Worm (Caenorhabditis elegans) whole organism, early embryonic: ENCODE data around the gene kin-36.

Experiments
- B0310.2 ChIP-seq: sonication (generic microtip); optimal IDR thresholded peaks from 2 replicates; lab custom pipeline; 2016; ENCODE audit warnings: mild to moderate bottlenecking, missing genetic modification characterization, missing compliant biosample characterization
- F13C5.2 ChIP-seq: sonication (generic microtip); optimal IDR thresholded peaks from 2 replicates; lab custom pipeline; 2017; ENCODE audit warnings: mild to moderate bottlenecking, missing genetic modification characterization, inconsistent platforms, missing compliant biosample characterization
- aly-1 ChIP-seq: sonication (generic microtip); optimal IDR thresholded peaks from 2 replicates; lab custom pipeline; 2016; ENCODE audit warnings: missing genetic modification characterization, missing compliant biosample characterization
- ama-1 ChIP-seq: fragments of 150-350 bp; optimal IDR thresholded peaks from 2 replicates; lab custom pipeline; 2014
- ceh-13 ChIP-seq: fragments of 200-800 bp; sonication (Bioruptor generic); optimal IDR thresholded peaks from 2 replicates; lab custom pipeline; 2018; ENCODE audit warnings: mild to moderate bottlenecking, missing genetic modification characterization, missing compliant biosample characterization
- ceh-36 ChIP-seq: sonication (generic microtip); optimal IDR thresholded peaks from 2 replicates; lab custom pipeline; 2016; ENCODE audit warnings: missing genetic modification characterization, inconsistent platforms, missing compliant biosample characterization
- ets-7 ChIP-seq: sonication (generic microtip); optimal IDR thresholded peaks from 2 replicates; lab custom pipeline; 2016; ENCODE audit warnings: missing genotype, missing genetic modification characterization, missing compliant biosample characterization
- flt-1 ChIP-seq: fragments of 200-800 bp; sonication (Bioruptor generic); IDR thresholded peaks from 2 replicates; pipeline ENCODE4 v1.3.6; 2022; ENCODE audit warnings: missing genetic modification characterization, missing compliant biosample characterization
- hmbx-1 ChIP-seq: sonication (generic microtip); optimal IDR thresholded peaks from 2 replicates; lab custom pipeline; 2016; ENCODE audit warnings: mild to moderate bottlenecking, missing genetic modification characterization, missing compliant biosample characterization
- hmg-4 ChIP-seq: fragments of 200-800 bp; sonication (Bioruptor generic); optimal IDR thresholded peaks from 2 replicates; lab custom pipeline; 2018; ENCODE audit warnings: mild to moderate bottlenecking, missing genetic modification characterization, missing compliant biosample characterization
- hnd-1 ChIP-seq: sonication (generic microtip); optimal IDR thresholded peaks from 2 replicates; lab custom pipeline; 2016; ENCODE audit warnings: missing genetic modification characterization, missing compliant biosample characterization
- pes-1 ChIP-seq: fragments of 200-800 bp; sonication (Bioruptor generic); IDR thresholded peaks from 2 replicates; pipeline ENCODE4 v1.3.6; 2022; ENCODE audit warnings: missing genetic modification reagents, missing genetic modification characterization, missing compliant biosample characterization
- scrt-1 ChIP-seq: fragments of 200-800 bp; sonication (Bioruptor generic); IDR thresholded peaks from 2 replicates; pipeline ENCODE4 v1.3.6; 2022; ENCODE audit warnings: missing genetic modification characterization, missing compliant biosample characterization
- sea-1 ChIP-seq: fragments of 200-800 bp; sonication (Bioruptor generic); conservative IDR thresholded peaks from 2 replicates; pipeline ENCODE4 v1.3.6; 2022; ENCODE audit warnings: missing genetic modification characterization, missing compliant biosample characterization
- tbx-11 ChIP-seq: fragments of 200-800 bp; sonication (Bioruptor generic); IDR thresholded peaks from 2 replicates; pipeline ENCODE4 v1.3.6; 2022; ENCODE audit warnings: missing genetic modification characterization, missing compliant biosample characterization
- tbx-37 ChIP-seq: fragments of 200-800 bp; sonication (Bioruptor generic); conservative IDR thresholded peaks from 2 replicates; pipeline ENCODE4 v1.3.6; 2022; ENCODE audit warnings: missing genetic modification reagents, missing genetic modification characterization, missing compliant biosample characterization
- tra-4 ChIP-seq: sonication (generic microtip); optimal IDR thresholded peaks from 2 replicates; lab custom pipeline; 2017; ENCODE audit warnings: missing genetic modification characterization, missing compliant biosample characterization

The kin-36 gene

ce11 chrIV:4647385-4647784 is 31.4 kb upstream of the kin-36 start, which contains the start of gene F29B9.8:
F29B9.8 (plus strand) TSS chrIV:4647685.
- no peak for TF ChIP-seq hnd-1 (tag; lab: Kevin White, UChicago)
- no peak for TF ChIP-seq flt-1
- no peak for TF ChIP-seq ceh-36 (tag; lab: Kevin White, UChicago)
- TF ChIP-seq aly-1 (tag; lab: Kevin White, UChicago): no peak
- no peak for TF ChIP-seq ceh-13 (GFP tag; lab: Kevin White, UChicago)
- no peak for TF ChIP-seq scrt-1 (GFP tag; lab: Robert Waterston, UW)
- TF ChIP-seq B0310.2: no peak
- TF ChIP-seq ets-7 (tag; lab: Kevin White, UChicago): no peak
- no peak for TF ChIP-seq tbx-11

ce11 chrIV:4649460-4649859 is 29.4 kb upstream of the kin-36 start, which contains the start of gene F29B9.7:
F29B9.7 (plus strand) TSS chrIV:4649760.
- TF ChIP-seq ama-1 (no peak), pes-1 (no peak), tbx-37 (no peak), flt-1 (no peak), ets-7 (tag; lab: Kevin White, UChicago) (no peak)

ce11 chrIV:4650624-4651094 is 28.2 kb upstream of the kin-36 start, which contains the start of gene ubc-9:
ubc-9 (plus strand) TSS chrIV:4651044.
- TF ChIP-seq ceh-36 (tag; lab: Kevin White, UChicago) (peak; percentile 6), tbx-37 (no peak), ceh-13 (GFP tag; lab: Kevin White, UChicago) (no peak), sea-1 (0 out of 2 replicates have a peak, but pooled peaks have one; percentile 58), F13C5.2 (tag; lab: Kevin White, UChicago) (peak; percentile 53), hmg-4 (GFP tag; lab: Kevin White, UChicago) (no peak), pes-1 (peak; percentile 65; the same call in 1 of the 2 replicates), flt-1 (no peak)

ce11 chrIV:4652365-4652844 is 26.4 kb upstream of the kin-36 start, which contains the start of gene F29B9.5:
F29B9.5 (plus strand) TSS chrIV:4652415.
- TF ChIP-seq sea-1: no peak
- TF ChIP-seq B0310.2: no peak
- no peak for TF ChIP-seq tbx-37
- TF ChIP-seq aly-1 (tag; lab: Kevin White, UChicago): no peak
- TF ChIP-seq hmg-4 (GFP tag; lab: Kevin White, UChicago): no peak
- no peak for TF ChIP-seq flt-1
- TF ChIP-seq ama-1: no peak
- no peak for TF ChIP-seq ceh-13 (GFP tag; lab: Kevin White, UChicago)
- no peak for TF ChIP-seq pes-1
- TF ChIP-seq tra-4 (tag; lab: Kevin White, UChicago): no peak

- TF ChIP-seq ceh-13 (GFP tag; lab: Kevin White, UChicago): no peak
Measured at ce11 chrIV:4652962-4653361, 25.9 kb upstream of the kin-36 start, which contains the start of gene psr-1. psr-1 (plus strand) TSS chrIV:4653262.

ce11 chrIV:4653708-4654107 is 25.1 kb upstream of the kin-36 start:
- TF ChIP-seq aly-1 (tag; lab: Kevin White, UChicago): no peak
- TF ChIP-seq ets-7 (tag; lab: Kevin White, UChicago): no peak
- TF ChIP-seq scrt-1 (GFP tag; lab: Robert Waterston, UW): no peak
- no peak for TF ChIP-seq ceh-36 (tag; lab: Kevin White, UChicago)
- TF ChIP-seq flt-1: no peak
- TF ChIP-seq sea-1: no peak
- TF ChIP-seq tra-4 (tag; lab: Kevin White, UChicago): no peak
- no peak for TF ChIP-seq F13C5.2 (tag; lab: Kevin White, UChicago)
- no peak for TF ChIP-seq ceh-13 (GFP tag; lab: Kevin White, UChicago)
- no peak for TF ChIP-seq pes-1
- TF ChIP-seq hmg-4 (GFP tag; lab: Kevin White, UChicago): no peak
- no peak for TF ChIP-seq hmbx-1 (tag; lab: Kevin White, UChicago)
- no peak for TF ChIP-seq hnd-1 (tag; lab: Kevin White, UChicago)
- no peak for TF ChIP-seq ama-1
- TF ChIP-seq tbx-37: no peak
- TF ChIP-seq B0310.2: no peak

- no peak for TF ChIP-seq hnd-1 (tag; lab: Kevin White, UChicago)
- TF ChIP-seq ama-1: no peak
- TF ChIP-seq aly-1 (tag; lab: Kevin White, UChicago): no peak
- no peak for TF ChIP-seq tbx-11
- TF ChIP-seq scrt-1 (GFP tag; lab: Robert Waterston, UW): no peak
- TF ChIP-seq tra-4 (tag; lab: Kevin White, UChicago): no peak
- no peak for TF ChIP-seq ceh-36 (tag; lab: Kevin White, UChicago)
- TF ChIP-seq tbx-37: no peak
- no peak for TF ChIP-seq pes-1
- TF ChIP-seq ets-7 (tag; lab: Kevin White, UChicago): no peak
- no peak for TF ChIP-seq B0310.2
- no peak for TF ChIP-seq ceh-13 (GFP tag; lab: Kevin White, UChicago)
Measured at ce11 chrIV:4655979-4656378, 22.8 kb upstream of the kin-36 start.

ce11 chrIV:4656380-4656779 is 22.4 kb upstream of the kin-36 start:
- TF ChIP-seq sea-1 (no peak), aly-1 (tag; lab: Kevin White, UChicago) (no peak), tbx-37 (no peak), hmg-4 (GFP tag; lab: Kevin White, UChicago) (no peak), tbx-11 (no peak), hmbx-1 (tag; lab: Kevin White, UChicago) (no peak), ceh-36 (tag; lab: Kevin White, UChicago) (no peak), ama-1 (no peak), pes-1 (no peak), scrt-1 (GFP tag; lab: Robert Waterston, UW) (no peak), F13C5.2 (tag; lab: Kevin White, UChicago) (no peak), hnd-1 (tag; lab: Kevin White, UChicago) (no peak), B0310.2 (no peak), ets-7 (tag; lab: Kevin White, UChicago) (no peak), tra-4 (tag; lab: Kevin White, UChicago) (no peak), ceh-13 (GFP tag; lab: Kevin White, UChicago) (no peak), flt-1 (no peak)
